Fruit fly (Drosophila melanogaster): ENCODE measurements around the gene RpL8.

RpL8 gene

DNA sequence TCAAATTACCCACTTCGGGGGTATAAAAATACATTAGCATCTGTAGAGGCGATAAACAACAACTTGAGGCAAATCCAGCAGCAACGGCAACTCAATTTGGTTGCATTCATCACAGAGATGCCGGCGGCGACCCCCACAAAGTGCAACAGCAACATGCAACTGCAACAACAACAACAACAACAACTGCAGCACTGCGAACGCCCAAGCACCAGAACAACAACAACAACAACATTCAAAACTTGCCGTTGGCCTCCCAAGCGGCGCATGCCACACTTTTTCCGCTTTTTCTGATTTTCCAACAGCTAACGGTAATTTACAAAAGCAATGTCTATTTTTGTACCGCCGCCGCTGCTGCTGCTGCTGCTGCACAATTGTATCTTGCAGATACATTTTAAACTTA is 8.9 kb upstream of the RpL8 start:
- TF ChIP-seq CG7045 (GFP tag; optimal IDR thresholded peaks at IDR 0.05): no peak
- TF ChIP-seq Clk (GFP tag; optimal IDR thresholded peaks at IDR 0.05): no peak
- no peak for TF ChIP-seq CG5204 (GFP tag; optimal IDR thresholded peaks at IDR 0.05)
- no peak for TF ChIP-seq cnc (optimal IDR thresholded peaks at IDR 0.05)
- no peak for TF ChIP-seq CG7101 (tag; optimal IDR thresholded peaks at IDR 0.05)
- TF ChIP-seq CG1620 (GFP tag; optimal IDR thresholded peaks at IDR 0.05): no peak
- no peak for TF ChIP-seq Hr96 (GFP tag; optimal IDR thresholded peaks at IDR 0.05)
- no peak for TF ChIP-seq cic (GFP tag; optimal IDR thresholded peaks at IDR 0.05)
- TF ChIP-seq CG11617 (GFP tag; optimal IDR thresholded peaks at IDR 0.05): no peak
- TF ChIP-seq pad (GFP tag; optimal IDR thresholded peaks at IDR 0.05): no peak
- TF ChIP-seq ovo (GFP tag; optimal IDR thresholded peaks at IDR 0.05): no peak
- TF ChIP-seq toe (GFP tag; optimal IDR thresholded peaks at IDR 0.05): no peak
- no peak for TF ChIP-seq bab1 (GFP tag; optimal IDR thresholded peaks at IDR 0.05)
- no peak for TF ChIP-seq Mnt (GFP tag; optimal IDR thresholded peaks at IDR 0.05)
- no peak for TF ChIP-seq Crg-1 (GFP tag; optimal IDR thresholded peaks at IDR 0.05)
- no peak for TF ChIP-seq CG33017 (tag; optimal IDR thresholded peaks at IDR 0.05)
- no peak for TF ChIP-seq CG12768 (GFP tag; optimal IDR thresholded peaks at IDR 0.05)
- TF ChIP-seq tj (GFP tag; optimal IDR thresholded peaks at IDR 0.05): no peak
- no peak for TF ChIP-seq CG14711 (tag; optimal IDR thresholded peaks at IDR 0.05)

DNA sequence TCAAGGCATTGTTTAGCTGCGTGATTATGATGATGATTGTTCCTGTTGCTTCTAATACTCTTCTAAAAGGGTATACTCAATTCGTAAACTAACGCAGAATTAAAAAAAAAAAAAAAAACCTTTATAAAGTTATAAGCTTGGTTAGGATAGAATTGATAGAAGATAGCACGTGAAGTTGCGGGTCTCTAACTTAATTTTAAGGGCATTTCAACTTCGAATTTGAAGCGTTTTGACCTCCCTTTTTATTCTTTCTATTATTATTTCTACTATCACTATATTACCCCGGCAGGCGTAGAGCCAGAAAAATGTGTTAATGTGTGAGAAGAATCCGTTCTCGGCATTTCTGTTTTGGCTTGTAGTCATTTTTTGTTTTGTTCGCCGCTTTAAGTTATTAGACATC is 8.5 kb upstream of the RpL8 start:
- TF ChIP-seq pad (GFP tag; optimal IDR thresholded peaks at IDR 0.05): no peak
- TF ChIP-seq CG7101 (tag; optimal IDR thresholded peaks at IDR 0.05): peak; percentile 6
- no peak for TF ChIP-seq Clk (GFP tag; optimal IDR thresholded peaks at IDR 0.05)
- TF ChIP-seq CG11617 (GFP tag; optimal IDR thresholded peaks at IDR 0.05): no peak
- TF ChIP-seq Crg-1 (GFP tag; optimal IDR thresholded peaks at IDR 0.05): no peak
- no peak for TF ChIP-seq CG1620 (GFP tag; optimal IDR thresholded peaks at IDR 0.05)
- no peak for TF ChIP-seq tj (GFP tag; optimal IDR thresholded peaks at IDR 0.05)
- no peak for TF ChIP-seq CG12768 (GFP tag; optimal IDR thresholded peaks at IDR 0.05)
- no peak for TF ChIP-seq ovo (GFP tag; optimal IDR thresholded peaks at IDR 0.05)
- peak; percentile 18 for TF ChIP-seq CG14711 (tag; optimal IDR thresholded peaks at IDR 0.05)
- no peak for TF ChIP-seq CG7045 (GFP tag; optimal IDR thresholded peaks at IDR 0.05)
- TF ChIP-seq kay (GFP tag; ENCODE audit: borderline replicate concordance): peak; percentile 73
- TF ChIP-seq Mnt (GFP tag; optimal IDR thresholded peaks at IDR 0.05): no peak
- no peak for TF ChIP-seq bab1 (GFP tag; optimal IDR thresholded peaks at IDR 0.05)
- TF ChIP-seq toe (GFP tag; optimal IDR thresholded peaks at IDR 0.05): no peak
- TF ChIP-seq cic (GFP tag; optimal IDR thresholded peaks at IDR 0.05): no peak
- no peak for TF ChIP-seq CG33017 (tag; optimal IDR thresholded peaks at IDR 0.05)
- TF ChIP-seq Hr96 (GFP tag; optimal IDR thresholded peaks at IDR 0.05): no peak
- no peak for TF ChIP-seq CG5204 (GFP tag; optimal IDR thresholded peaks at IDR 0.05)
- TF ChIP-seq cnc (optimal IDR thresholded peaks at IDR 0.05): no peak

DNA sequence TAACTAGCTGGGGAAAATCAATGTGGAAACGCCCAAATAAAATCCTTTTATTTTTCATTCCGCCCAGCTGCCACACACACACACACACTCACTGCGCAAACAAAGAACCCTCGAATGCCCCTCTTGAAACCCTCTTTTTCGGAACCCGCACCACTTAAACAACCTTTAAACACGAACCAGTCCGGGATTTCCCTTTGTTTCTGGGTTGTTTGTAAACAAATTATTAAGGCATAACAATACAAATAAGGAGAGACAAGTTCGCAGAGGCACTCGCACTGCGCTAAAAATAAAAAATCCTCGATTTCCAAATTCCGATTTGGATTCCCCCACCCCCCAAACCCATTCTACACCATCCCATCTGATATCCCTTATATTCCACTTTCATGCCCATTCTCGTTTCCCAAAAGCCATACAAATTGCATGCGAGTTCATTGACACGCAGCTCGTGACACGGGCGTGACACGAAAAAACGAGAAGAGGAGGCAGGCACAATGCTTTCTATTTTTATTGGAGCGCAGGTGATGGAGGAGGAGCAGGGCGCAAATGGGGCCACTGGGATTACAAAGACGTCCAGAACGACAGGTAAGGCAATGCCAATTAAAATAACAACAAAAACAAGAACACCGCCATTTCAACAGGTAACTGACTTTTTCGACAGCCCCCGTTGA is 7.6 kb upstream of the RpL8 start:
- TF ChIP-seq CG1620 (GFP tag; optimal IDR thresholded peaks at IDR 0.05): no peak

DNA sequence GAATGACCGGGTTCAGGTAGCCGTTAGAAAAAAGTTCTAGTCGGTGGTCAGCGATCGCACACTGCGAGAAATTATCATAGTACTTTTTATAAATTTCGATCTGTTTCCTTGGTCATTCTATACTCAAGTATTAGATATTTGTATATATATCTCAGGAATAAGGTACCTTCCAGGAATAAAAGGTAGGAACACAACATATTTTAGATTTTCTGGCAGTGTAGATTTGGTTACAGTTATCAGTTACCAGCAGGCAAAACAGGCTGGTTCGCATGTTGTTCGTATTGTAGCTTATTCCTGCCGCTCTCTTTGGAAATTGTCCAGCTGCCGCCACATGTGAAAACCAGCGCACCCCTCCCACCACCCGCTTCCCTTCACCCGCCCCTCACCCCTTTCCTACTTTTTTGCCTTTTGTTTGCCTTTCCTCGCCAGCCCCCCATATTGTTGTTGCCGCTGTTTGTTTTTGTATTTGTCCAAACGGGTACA is 5.9 kb upstream of the RpL8 start:
- TF ChIP-seq toe (GFP tag; optimal IDR thresholded peaks at IDR 0.05) (no peak), pad (GFP tag; optimal IDR thresholded peaks at IDR 0.05) (peak; percentile 20), CG1620 (GFP tag; optimal IDR thresholded peaks at IDR 0.05) (no peak), CG5204 (GFP tag; optimal IDR thresholded peaks at IDR 0.05) (no peak), CG11617 (GFP tag; optimal IDR thresholded peaks at IDR 0.05) (peak; percentile 54), CG12768 (GFP tag; optimal IDR thresholded peaks at IDR 0.05) (peak; percentile 31), CG7101 (tag; optimal IDR thresholded peaks at IDR 0.05) (peak; percentile 65), Clk (GFP tag; optimal IDR thresholded peaks at IDR 0.05) (peak; percentile 6), Hr96 (GFP tag; optimal IDR thresholded peaks at IDR 0.05) (peak; percentile 11), CG7045 (GFP tag; optimal IDR thresholded peaks at IDR 0.05) (peak; percentile 62), cic (GFP tag; optimal IDR thresholded peaks at IDR 0.05) (peak; percentile 18), CG14711 (tag; optimal IDR thresholded peaks at IDR 0.05) (peak; percentile 60), bab1 (GFP tag; optimal IDR thresholded peaks at IDR 0.05) (peak; percentile 16), Mnt (GFP tag; optimal IDR thresholded peaks at IDR 0.05) (no peak), CG33017 (tag; optimal IDR thresholded peaks at IDR 0.05) (peak; percentile 43), tj (GFP tag; optimal IDR thresholded peaks at IDR 0.05) (peak; percentile 52)

DNA sequence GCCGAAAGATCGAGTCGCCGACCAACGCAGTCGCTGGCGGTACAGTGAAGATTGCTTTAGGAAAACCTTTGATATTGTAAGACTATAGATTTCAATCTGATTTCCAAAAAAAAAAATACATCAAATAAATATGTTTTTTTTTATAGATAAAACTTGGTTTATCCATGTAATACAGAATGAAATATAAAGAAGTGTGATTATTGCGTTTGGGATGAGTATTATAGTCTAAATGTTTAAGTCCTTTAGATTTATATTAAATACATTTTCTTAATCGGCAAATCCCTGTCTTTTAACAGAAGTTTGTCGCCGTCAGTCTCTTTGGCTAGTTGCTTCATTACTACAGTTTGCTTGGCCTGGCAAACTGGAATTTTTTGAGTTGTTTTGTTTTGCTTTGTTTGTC is 5.4 kb upstream of the RpL8 start:
- no peak for TF ChIP-seq CG14711 (tag; optimal IDR thresholded peaks at IDR 0.05)
- no peak for TF ChIP-seq toe (GFP tag; optimal IDR thresholded peaks at IDR 0.05)
- no peak for TF ChIP-seq CG11617 (GFP tag; optimal IDR thresholded peaks at IDR 0.05)
- no peak for TF ChIP-seq CG12768 (GFP tag; optimal IDR thresholded peaks at IDR 0.05)
- no peak for TF ChIP-seq Crg-1 (GFP tag; optimal IDR thresholded peaks at IDR 0.05)
- no peak for TF ChIP-seq bab1 (GFP tag; optimal IDR thresholded peaks at IDR 0.05)
- TF ChIP-seq cic (GFP tag; optimal IDR thresholded peaks at IDR 0.05): no peak
- TF ChIP-seq tj (GFP tag; optimal IDR thresholded peaks at IDR 0.05): no peak
- no peak for TF ChIP-seq cnc (optimal IDR thresholded peaks at IDR 0.05)
- TF ChIP-seq Hr96 (GFP tag; optimal IDR thresholded peaks at IDR 0.05): no peak
- TF ChIP-seq CG7101 (tag; optimal IDR thresholded peaks at IDR 0.05): no peak

DNA sequence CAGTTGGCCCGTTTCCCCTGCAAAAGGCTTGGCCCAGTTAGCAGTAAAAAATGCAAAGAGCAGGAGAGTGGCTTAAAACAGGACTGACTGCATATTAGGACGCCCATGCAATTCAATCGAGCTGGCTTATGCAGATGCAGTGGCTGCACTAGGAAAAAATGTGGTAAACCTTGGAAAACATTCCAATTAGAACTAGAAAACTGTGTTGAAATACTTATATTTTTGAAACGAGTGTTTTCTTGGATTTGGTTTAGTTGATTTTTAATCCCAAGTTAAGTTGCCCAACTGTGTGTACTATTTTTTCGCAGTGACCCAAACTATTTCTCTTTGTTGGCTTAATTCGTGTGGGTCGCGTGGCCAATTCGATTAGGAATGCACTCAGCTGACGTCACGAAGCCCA is 5.0 kb upstream of the RpL8 start:
- TF ChIP-seq CG7101 (tag; optimal IDR thresholded peaks at IDR 0.05) (no peak), cic (GFP tag; optimal IDR thresholded peaks at IDR 0.05) (no peak), bab1 (GFP tag; optimal IDR thresholded peaks at IDR 0.05) (no peak), toe (GFP tag; optimal IDR thresholded peaks at IDR 0.05) (no peak), CG14711 (tag; optimal IDR thresholded peaks at IDR 0.05) (no peak)

All from whole organism, adult.